Fruit fly (Drosophila melanogaster): Measurements from ENCODE around the gene Doc3.

Doc3 gene

dm6 chr3L:8985848-8986320 is 19.1 kb upstream of the Doc3 start, which contains the start of gene Galk (continued):
- no peak for TF ChIP-seq CoRest (tag; optimal IDR thresholded peaks at IDR 0.05)
- TF ChIP-seq CG8924 (tag; optimal IDR thresholded peaks at IDR 0.05) = peak; percentile 42
- TF ChIP-seq CG12219 (GFP tag; optimal IDR thresholded peaks at IDR 0.05) = peak; percentile 62
- no peak for TF ChIP-seq Lhr (GFP tag; optimal IDR thresholded peaks at IDR 0.05)
- no peak for TF ChIP-seq Deaf1 (tag; optimal IDR thresholded peaks at IDR 0.05)
- peak; percentile 55 for TF ChIP-seq tx (GFP tag; optimal IDR thresholded peaks at IDR 0.05)
- TF ChIP-seq CG17359 (tag; optimal IDR thresholded peaks at IDR 0.05) = peak; percentile 55
- peak; percentile 42 for TF ChIP-seq Pdp1 (GFP tag; optimal IDR thresholded peaks at IDR 0.05)
- peak; percentile 54 for TF ChIP-seq Hand (GFP tag; optimal IDR thresholded peaks at IDR 0.05)
- TF ChIP-seq Meics (GFP tag; optimal IDR thresholded peaks at IDR 0.05) = peak; percentile 77
- TF ChIP-seq CG11723 (GFP tag; optimal IDR thresholded peaks at IDR 0.05) = no peak
- TF ChIP-seq CG4282 (GFP tag; optimal IDR thresholded peaks at IDR 0.05) = peak; percentile 72
- peak; percentile 5 for TF ChIP-seq CG2712 (tag; optimal IDR thresholded peaks at IDR 0.05)
- peak; percentile 72 for TF ChIP-seq CG11247 (GFP tag; IDR thresholded peaks at IDR 0.05)
- TF ChIP-seq h (optimal IDR thresholded peaks at IDR 0.05) = no peak
- no peak for TF ChIP-seq CG17385 (GFP tag; optimal IDR thresholded peaks at IDR 0.05)
- TF ChIP-seq CG17829 (tag; optimal IDR thresholded peaks at IDR 0.05) = no peak
- TF ChIP-seq gsb-n (tag; optimal IDR thresholded peaks at IDR 0.05) = no peak
- TF ChIP-seq gfzf (GFP tag; optimal IDR thresholded peaks at IDR 0.05) = no peak
- no peak for TF ChIP-seq CG34422 (GFP tag; IDR thresholded peaks at IDR 0.05)
- TF ChIP-seq oc (tag; optimal IDR thresholded peaks at IDR 0.05) = no peak
- TF ChIP-seq Doc3 (GFP tag; IDR thresholded peaks at IDR 0.05; ENCODE audit: partially characterized antibody) = no peak
- no peak for TF ChIP-seq Poxn (GFP tag; IDR thresholded peaks at IDR 0.05)
- no peak for TF ChIP-seq CG2116 (GFP tag; optimal IDR thresholded peaks at IDR 0.05)
- TF ChIP-seq ato (GFP tag; IDR thresholded peaks at IDR 0.05; ENCODE audit: partially characterized antibody) = no peak
- no peak for TF ChIP-seq amos (GFP tag; IDR thresholded peaks at IDR 0.05; ENCODE audit: partially characterized antibody)
- TF ChIP-seq CG18011 (GFP tag; optimal IDR thresholded peaks at IDR 0.05) = peak; percentile 1
- TF ChIP-seq cg (GFP tag; optimal IDR thresholded peaks at IDR 0.05) = no peak
- no peak for TF ChIP-seq zf30C (GFP tag; optimal IDR thresholded peaks at IDR 0.05)
- peak; percentile 36 for TF ChIP-seq CG6254 (GFP tag; optimal IDR thresholded peaks at IDR 0.05)
- TF ChIP-seq CG1529 (GFP tag; optimal IDR thresholded peaks at IDR 0.05) = peak; percentile 26
- TF ChIP-seq croc (GFP tag; conservative IDR thresholded peaks at IDR 0.05) = no peak
- TF ChIP-seq gt (GFP tag; IDR thresholded peaks at IDR 0.05) = no peak
- TF ChIP-seq NfI (GFP tag; optimal IDR thresholded peaks at IDR 0.05) = peak; percentile 56
- TF ChIP-seq Hr3 (GFP tag; optimal IDR thresholded peaks at IDR 0.05) = peak; percentile 45
- peak; percentile 85 for TF ChIP-seq CG18599 (GFP tag; optimal IDR thresholded peaks at IDR 0.05)
- TF ChIP-seq CG1603 (tag; optimal IDR thresholded peaks at IDR 0.05) = no peak
- TF ChIP-seq Nf-YA (GFP tag; IDR thresholded peaks at IDR 0.05) = 0 out of 2 replicates have a peak, but pooled peaks have one; percentile 40
- TF ChIP-seq chif (GFP tag; optimal IDR thresholded peaks at IDR 0.05) = peak in 1 of 2 experiments; percentile 4
- peak; percentile 32; the same call in 1 of the 2 replicates for TF ChIP-seq sisA (GFP tag; IDR thresholded peaks at IDR 0.05)
- peak; percentile 30 for TF ChIP-seq jumu (GFP tag; optimal IDR thresholded peaks at IDR 0.05)
- no peak for TF ChIP-seq CG9215 (GFP tag; IDR thresholded peaks at IDR 0.05)
- TF ChIP-seq sc (optimal IDR thresholded peaks at IDR 0.05) = no peak
- peak; percentile 2 for TF ChIP-seq sc (GFP tag; optimal IDR thresholded peaks at IDR 0.05)
- TF ChIP-seq CG2202 (tag; optimal IDR thresholded peaks at IDR 0.05) = no peak
- peak; percentile 53 for TF ChIP-seq CG13424 (tag; optimal IDR thresholded peaks at IDR 0.05)
- no peak for TF ChIP-seq CG7745 (tag; optimal IDR thresholded peaks at IDR 0.05)
- peak; percentile 49; the same call in 1 of the 3 replicates for TF ChIP-seq Optix (GFP tag; IDR thresholded peaks at IDR 0.05)
- peak; percentile 65 for TF ChIP-seq salm (tag; optimal IDR thresholded peaks at IDR 0.05)
- TF ChIP-seq Gug (GFP tag; IDR thresholded peaks at IDR 0.05) = peak; percentile 84; the same call in 3 of the 4 replicates

Data from whole organism, embryonic.